Worm (Caenorhabditis elegans) whole organism, early embryonic: ENCODE results near the gene M03C11.3.

ENCODE experiments used
- ama-1 ChIP-seq: fragments of 150-350 bp; optimal IDR thresholded peaks from 2 replicates; lab custom pipeline; 2014
- hnd-1 ChIP-seq: sonication (generic microtip); optimal IDR thresholded peaks from 2 replicates; lab custom pipeline; 2016; ENCODE audit warnings: missing genetic modification characterization, missing compliant biosample characterization
- tbx-11 ChIP-seq: fragments of 200-800 bp; sonication (Bioruptor generic); IDR thresholded peaks from 2 replicates; pipeline ENCODE4 v1.3.6; 2022; ENCODE audit warnings: missing genetic modification characterization, missing compliant biosample characterization
- tra-4 ChIP-seq: sonication (generic microtip); optimal IDR thresholded peaks from 2 replicates; lab custom pipeline; 2017; ENCODE audit warnings: missing genetic modification characterization, missing compliant biosample characterization

ce11 chrIII:10380640-10381039 is 24.2 kb upstream of the M03C11.3 start:
- no peak for TF ChIP-seq tbx-11 (GFP tag; lab: Robert Waterston, UW)
- no peak for TF ChIP-seq hnd-1
- no peak for TF ChIP-seq tra-4 (tag; lab: Kevin White, UChicago)
- TF ChIP-seq ama-1 = no peak
